Worm (Caenorhabditis elegans) whole organism, L2 larva: Measurements from ENCODE around the gene nlp-66.

Experiments used
- C34F6.9 ChIP-seq: fragments of 150-350 bp; optimal IDR thresholded peaks from 2 replicates; lab custom pipeline; 2014; ENCODE audit warnings: missing biosample characterization, missing genetic modification characterization
- F13H6.1 ChIP-seq: sonication (generic microtip); optimal IDR thresholded peaks from 2 replicates; lab custom pipeline; 2016; ENCODE audit warnings: missing genetic modification characterization, missing compliant biosample characterization
- Y55F3AM.14 ChIP-seq: fragments of 200-800 bp; sonication (Bioruptor generic); optimal IDR thresholded peaks from 2 replicates; lab custom pipeline; 2018; ENCODE audit warnings: mild to moderate bottlenecking, missing genetic modification characterization, missing compliant biosample characterization
- ZK546.5 ChIP-seq: sonication (generic microtip); optimal IDR thresholded peaks from 2 replicates; lab custom pipeline; 2017; ENCODE audit warnings: missing biosample characterization, missing genetic modification characterization
- aly-2 ChIP-seq: fragments of 150-350 bp; optimal IDR thresholded peaks from 2 replicates; lab custom pipeline; 2014; ENCODE audit warnings: missing biosample characterization, missing genetic modification characterization
- ama-1 ChIP-seq: fragments of 150-350 bp; optimal IDR thresholded peaks from 2 replicates; lab custom pipeline; 2018; ENCODE audit warnings: inconsistent platforms
- blmp-1 ChIP-seq: sonication (generic microtip); optimal IDR thresholded peaks from 2 replicates; lab custom pipeline; 2017; ENCODE audit warnings: missing genetic modification characterization, mild to moderate bottlenecking, missing compliant biosample characterization, antibody characterized with exemption, moderate library complexity; ENCODE audit not compliant: insufficient read depth
- ceh-16 ChIP-seq: fragments of 150-350 bp; optimal IDR thresholded peaks from 2 replicates; lab custom pipeline; 2014; ENCODE audit warnings: missing biosample characterization, missing genetic modification characterization
- dmd-4 ChIP-seq: sonication (generic microtip); optimal IDR thresholded peaks from 2 replicates; lab custom pipeline; 2017; ENCODE audit warnings: missing biosample characterization, missing genetic modification characterization
- egl-27 ChIP-seq: sonication (generic microtip); optimal IDR thresholded peaks from 3 replicates; lab custom pipeline; 2017; ENCODE audit warnings: missing biosample characterization, missing genetic modification reagents, missing genetic modification characterization
- elt-1 ChIP-seq: fragments of 150-350 bp; optimal IDR thresholded peaks from 2 replicates; lab custom pipeline; 2014; ENCODE audit warnings: missing biosample characterization, missing genetic modification characterization
- elt-3 ChIP-seq: sonication (generic microtip); optimal IDR thresholded peaks from 2 replicates; lab custom pipeline; 2017; ENCODE audit warnings: missing biosample characterization, missing genetic modification characterization
- fos-1 ChIP-seq: fragments of 150-350 bp; optimal IDR thresholded peaks from 2 replicates; lab custom pipeline; 2014; ENCODE audit warnings: missing biosample characterization, missing genetic modification characterization
- gmeb-1 ChIP-seq: fragments of 150-350 bp; optimal IDR thresholded peaks from 2 replicates; lab custom pipeline; 2014; ENCODE audit warnings: missing biosample characterization, missing genetic modification characterization
- lin-11 ChIP-seq: fragments of 150-350 bp; sonication (generic microtip); optimal IDR thresholded peaks from 2 replicates; lab custom pipeline; 2014; ENCODE audit warnings: missing biosample characterization, missing genetic modification characterization, inconsistent platforms, mixed read lengths
- lin-39 ChIP-seq: fragments of 150-350 bp; optimal IDR thresholded peaks from 2 replicates; lab custom pipeline; 2014; ENCODE audit warnings: missing biosample characterization, missing genetic modification reagents, missing genetic modification characterization
- lsy-2 ChIP-seq, 2 experiments: fragments of 150-350 bp in 1 of 2; sonication (generic microtip) in 1 of 2; optimal IDR thresholded peaks; 2 replicates each; lab custom pipeline; 2014 to 2017; ENCODE audit warnings: missing biosample characterization in 2 of 2, missing genetic modification characterization in 2 of 2
- mab-5 ChIP-seq: fragments of 150-350 bp; optimal IDR thresholded peaks from 2 replicates; lab custom pipeline; 2014; ENCODE audit warnings: missing biosample characterization, missing genetic modification characterization
- mbf-1 ChIP-seq: sonication (generic microtip); optimal IDR thresholded peaks from 2 replicates; lab custom pipeline; 2017; ENCODE audit warnings: missing biosample characterization, missing genetic modification characterization
- mdl-1 ChIP-seq, 2 experiments: fragments of 150-350 bp in 1 of 2; sonication (generic microtip) in 1 of 2; optimal IDR thresholded peaks; 2 replicates each; lab custom pipeline; 2017; ENCODE audit warnings: missing biosample characterization in 2 of 2, missing genetic modification characterization in 2 of 2
- nhr-11 ChIP-seq: fragments of 150-350 bp; optimal IDR thresholded peaks from 2 replicates; lab custom pipeline; 2014; ENCODE audit warnings: missing biosample characterization, missing genetic modification characterization
- nhr-12 ChIP-seq: fragments of 150-350 bp; optimal IDR thresholded peaks from 2 replicates; lab custom pipeline; 2014; ENCODE audit warnings: missing biosample characterization, missing genetic modification characterization
- nhr-129 ChIP-seq: fragments of 150-350 bp; optimal IDR thresholded peaks from 2 replicates; lab custom pipeline; 2014; ENCODE audit warnings: missing biosample characterization, missing genetic modification characterization
- nhr-21 ChIP-seq: fragments of 150-350 bp; optimal IDR thresholded peaks from 2 replicates; lab custom pipeline; 2014; ENCODE audit warnings: missing biosample characterization, missing genetic modification characterization
- nhr-237 ChIP-seq: fragments of 150-350 bp; optimal IDR thresholded peaks from 2 replicates; lab custom pipeline; 2014; ENCODE audit warnings: missing biosample characterization, missing genetic modification characterization
- nhr-6 ChIP-seq: fragments of 150-350 bp; optimal IDR thresholded peaks from 2 replicates; lab custom pipeline; 2014; ENCODE audit warnings: missing biosample characterization, missing genetic modification characterization
- skn-1 ChIP-seq: sonication (generic microtip); optimal IDR thresholded peaks from 2 replicates; lab custom pipeline; 2017; ENCODE audit warnings: missing biosample characterization, missing genetic modification characterization
- sma-3 ChIP-seq: sonication (generic microtip); optimal IDR thresholded peaks from 2 replicates; lab custom pipeline; 2016; ENCODE audit warnings: missing genetic modification reagents, missing genetic modification characterization, missing compliant biosample characterization
- sma-9 ChIP-seq, 2 experiments: fragments of 150-350 bp in 1 of 2; sonication (generic microtip) in 1 of 2; optimal IDR thresholded peaks; 2 replicates each; lab custom pipeline; 2014 to 2016; ENCODE audit warnings: missing genetic modification characterization in 2 of 2, mild to moderate bottlenecking in 1 of 2, missing biosample characterization in 1 of 2, missing compliant biosample characterization in 1 of 2, missing genetic modification reagents in 1 of 2, moderate library complexity in 1 of 2
- snpc-4 ChIP-seq: fragments of 150-350 bp; optimal IDR thresholded peaks from 2 replicates; lab custom pipeline; 2014; ENCODE audit warnings: missing biosample characterization, missing genetic modification characterization
- unc-55 ChIP-seq: fragments of 150-350 bp; sonication (generic microtip); optimal IDR thresholded peaks from 3 replicates; lab custom pipeline; 2014; ENCODE audit warnings: missing biosample characterization, missing genetic modification reagents, missing genetic modification characterization
- zag-1 ChIP-seq: fragments of 150-350 bp; optimal IDR thresholded peaks from 2 replicates; lab custom pipeline; 2014; ENCODE audit warnings: missing biosample characterization, missing genetic modification characterization
- ztf-1 ChIP-seq: fragments of 200-800 bp; sonication (Bioruptor generic); conservative IDR thresholded peaks from 2 replicates; pipeline ENCODE4 v1.3.6; 2022; ENCODE audit warnings: missing genetic modification characterization, missing compliant biosample characterization
- ztf-11 ChIP-seq: sonication (generic microtip); optimal IDR thresholded peaks from 2 replicates; lab custom pipeline; 2017; ENCODE audit warnings: missing biosample characterization, missing genetic modification characterization
- ztf-4 ChIP-seq: fragments of 150-350 bp; optimal IDR thresholded peaks from 2 replicates; lab custom pipeline; 2014; ENCODE audit warnings: missing biosample characterization, missing genetic modification characterization

nlp-66 gene

ce11 chrX:11076491-11076890 lies 40.1 kb downstream of the nlp-66 start, which contains the start of gene W04G3.12:
Gene W04G3.12 (minus strand): TSS chrX:11076801.
- TF ChIP-seq egl-27 (no peak), sma-9 (GFP tag; optimal IDR thresholded peaks at IDR 0.05; lab: Kevin White, UChicago) (no peak), sma-9 (tag; optimal IDR thresholded peaks at IDR 0.05; lab: Kevin White, UChicago) (no peak), dmd-4 (tag; lab: Kevin White, UChicago) (no peak), ZK546.5 (no peak), ztf-4 (tag; lab: Kevin White, UChicago) (no peak), zag-1 (tag; lab: Kevin White, UChicago) (no peak), lin-39 (tag; lab: Kevin White, UChicago) (no peak), sma-3 (no peak)

- no peak for TF ChIP-seq ztf-1 (GFP tag; lab: Robert Waterston, UW)
- TF ChIP-seq elt-3 (tag; lab: Kevin White, UChicago): no peak
- no peak for TF ChIP-seq F13H6.1 (tag; lab: Kevin White, UChicago)
- TF ChIP-seq blmp-1 (tag; lab: Kevin White, UChicago): no peak
These were observed 43.3 kb downstream of the nlp-66 start, which contains the start of gene W04G3.5 for ce11 chrX:11073358-11073757. Gene W04G3.5 (plus strand): TSS chrX:11073658.

ce11 chrX:11072701-11073100 lies 43.9 kb downstream of the nlp-66 start:
- TF ChIP-seq aly-2 (tag; lab: Kevin White, UChicago) (no peak), F13H6.1 (tag; lab: Kevin White, UChicago) (no peak), ztf-11 (no peak), elt-3 (tag; lab: Kevin White, UChicago) (no peak), ceh-16 (tag; lab: Kevin White, UChicago) (no peak), snpc-4 (no peak), ztf-1 (GFP tag; lab: Robert Waterston, UW) (no peak), nhr-6 (no peak), mab-5 (tag; lab: Kevin White, UChicago) (no peak), mbf-1 (tag; lab: Kevin White, UChicago) (no peak)

- TF ChIP-seq elt-1 (tag; lab: Kevin White, UChicago): no peak
- no peak for TF ChIP-seq blmp-1 (tag; lab: Kevin White, UChicago)
- peak; percentile 81 for TF ChIP-seq unc-55 (GFP tag; lab: Kevin White, UChicago)
- no peak for TF ChIP-seq nhr-21 (tag; lab: Kevin White, UChicago)
- TF ChIP-seq gmeb-1 (tag; lab: Kevin White, UChicago): no peak
- peak; percentile 22 for TF ChIP-seq sma-9 (GFP tag; optimal IDR thresholded peaks at IDR 0.05; lab: Kevin White, UChicago)
- no peak for TF ChIP-seq sma-9 (tag; optimal IDR thresholded peaks at IDR 0.05; lab: Kevin White, UChicago)
- TF ChIP-seq nhr-237 (tag; lab: Kevin White, UChicago): no peak
- no peak for TF ChIP-seq mbf-1 (tag; lab: Kevin White, UChicago)
- peak; percentile 23 for TF ChIP-seq snpc-4
- no peak for TF ChIP-seq nhr-11 (tag; lab: Kevin White, UChicago)
- TF ChIP-seq C34F6.9 (tag; lab: Kevin White, UChicago): peak; percentile 26
- no peak for TF ChIP-seq zag-1 (tag; lab: Kevin White, UChicago)
- peak; percentile 31 for TF ChIP-seq Y55F3AM.14 (GFP tag; lab: Kevin White, UChicago)
- TF ChIP-seq lin-11: peak; percentile 16
- TF ChIP-seq nhr-129 (tag; lab: Kevin White, UChicago): peak; percentile 54
- TF ChIP-seq ama-1 (lab: Kevin White, UChicago): no peak
- TF ChIP-seq lsy-2 (tag; optimal IDR thresholded peaks at IDR 0.05; lab: Kevin White, UChicago): peak in 1 of 2 experiments; percentile 42
- TF ChIP-seq mdl-1 (tag; optimal IDR thresholded peaks at IDR 0.05; lab: Kevin White, UChicago): peak in 1 of 2 experiments; percentile 28
- TF ChIP-seq nhr-12: no peak
- TF ChIP-seq mab-5 (tag; lab: Kevin White, UChicago): peak; percentile 8
These were observed 48.3 kb downstream of the nlp-66 start, which contains the start of gene apt-9 for ce11 chrX:11068334-11068733. Gene apt-9 (plus strand): TSS chrX:11068527.

ce11 chrX:11067256-11067655 lies 49.4 kb downstream of the nlp-66 start:
- TF ChIP-seq fos-1 (tag; lab: Kevin White, UChicago) (peak; percentile 6), skn-1 (tag; lab: Kevin White, UChicago) (no peak), egl-27 (peak; percentile 25)
